Fruit fly (Drosophila melanogaster) whole organism, embryonic: ENCODE measurements around the gene COX7AL2.

Source experiments
- Atf6 ChIP-seq: fragments of 200-800 bp; sonication (Bioruptor generic); IDR thresholded peaks from 2 replicates; pipeline ENCODE4 v1.3.6; 2022; ENCODE audit warnings: missing biosample characterization, missing genetic modification characterization
- CG10979 ChIP-seq: fragments of 200-800 bp; sonication (Bioruptor generic); optimal IDR thresholded peaks from 2 replicates; lab custom pipeline; 2018; ENCODE audit warnings: missing biosample characterization, mild to moderate bottlenecking, missing genetic modification characterization, moderate library complexity
- CG11560 ChIP-seq: fragments of 200-800 bp; sonication (Bioruptor generic); IDR thresholded peaks from 3 replicates; pipeline ENCODE4 v1.3.6; 2022; ENCODE audit warnings: missing biosample characterization, missing genetic modification characterization
- CG12071 ChIP-seq: fragments of 200-800 bp; sonication (Bioruptor generic); optimal IDR thresholded peaks from 3 replicates; lab custom pipeline; 2018; ENCODE audit warnings: missing biosample characterization, mild to moderate bottlenecking, missing genetic modification characterization
- CG12104 ChIP-seq: fragments of 200-800 bp; sonication (Bioruptor generic); optimal IDR thresholded peaks from 3 replicates; lab custom pipeline; 2016; ENCODE audit warnings: missing biosample characterization, missing genetic modification characterization
- CG12236 ChIP-seq: fragments of 200-800 bp; sonication (Bioruptor generic); optimal IDR thresholded peaks from 2 replicates; lab custom pipeline; 2016; ENCODE audit warnings: missing biosample characterization, missing genetic modification characterization
- CG12769 ChIP-seq: fragments of 200-800 bp; sonication (Bioruptor generic); optimal IDR thresholded peaks from 2 replicates; lab custom pipeline; 2019; ENCODE audit warnings: missing biosample characterization, mild to moderate bottlenecking, missing genetic modification characterization, moderate library complexity
- CG15073 ChIP-seq: fragments of 200-800 bp; sonication (Bioruptor generic); optimal IDR thresholded peaks from 2 replicates; lab custom pipeline; 2016; ENCODE audit warnings: missing biosample characterization, missing genetic modification characterization
- CG15601 ChIP-seq: fragments of 200-800 bp; sonication (Bioruptor generic); optimal IDR thresholded peaks from 3 replicates; lab custom pipeline; 2019; ENCODE audit warnings: missing biosample characterization, mild to moderate bottlenecking, missing genetic modification characterization, moderate library complexity
- CG17385 ChIP-seq: fragments of 200-800 bp; sonication (Bioruptor generic); optimal IDR thresholded peaks from 3 replicates; lab custom pipeline; 2018; ENCODE audit warnings: missing biosample characterization, mild to moderate bottlenecking, missing genetic modification characterization
- CG2678 ChIP-seq: fragments of 200-800 bp; sonication (Bioruptor generic); optimal IDR thresholded peaks from 3 replicates; lab custom pipeline; 2019; ENCODE audit warnings: missing biosample characterization, mild to moderate bottlenecking, missing genetic modification characterization, moderate library complexity
- CG42726 ChIP-seq: fragments of 200-800 bp; sonication (Bioruptor generic); IDR thresholded peaks from 2 replicates; pipeline ENCODE4 v1.3.6; 2022; ENCODE audit warnings: missing biosample characterization, missing genetic modification characterization; ENCODE audit not compliant: partially characterized antibody
- CG4617 ChIP-seq: fragments of 200-800 bp; sonication (Bioruptor generic); optimal IDR thresholded peaks from 3 replicates; lab custom pipeline; 2016; ENCODE audit warnings: missing biosample characterization, missing genetic modification characterization, borderline replicate concordance
- CG4707 ChIP-seq: fragments of 200-800 bp; sonication (Bioruptor generic); optimal IDR thresholded peaks from 2 replicates; lab custom pipeline; 2018; ENCODE audit warnings: missing biosample characterization, mild to moderate bottlenecking, missing genetic modification characterization, moderate library complexity
- CG6654 ChIP-seq: fragments of 200-800 bp; sonication (Bioruptor generic); optimal IDR thresholded peaks from 2 replicates; lab custom pipeline; 2017; ENCODE audit warnings: missing biosample characterization, mild to moderate bottlenecking, missing genetic modification characterization
- CG8388 ChIP-seq: fragments of 200-800 bp; sonication (Bioruptor generic); optimal IDR thresholded peaks from 2 replicates; lab custom pipeline; 2019; ENCODE audit warnings: missing biosample characterization, mild to moderate bottlenecking, missing genetic modification characterization, moderate library complexity
- CG9215 ChIP-seq: fragments of 200-800 bp; sonication (Bioruptor generic); IDR thresholded peaks from 2 replicates; pipeline ENCODE4 v1.3.6; 2022; ENCODE audit warnings: missing biosample characterization, missing genetic modification characterization
- D19B ChIP-seq: fragments of 200-800 bp; sonication (Bioruptor generic); optimal IDR thresholded peaks from 2 replicates; lab custom pipeline; 2017; ENCODE audit warnings: missing biosample characterization, mild to moderate bottlenecking, missing genetic modification characterization
- HLH4C ChIP-seq: fragments of 200-800 bp; sonication (Bioruptor generic); IDR thresholded peaks from 3 replicates; pipeline ENCODE4 v1.3.6; 2022; ENCODE audit warnings: missing biosample characterization, missing genetic modification characterization; ENCODE audit not compliant: partially characterized antibody
- HmgD ChIP-seq: fragments of 200-800 bp; sonication (Bioruptor generic); optimal IDR thresholded peaks from 3 replicates; lab custom pipeline; 2016; ENCODE audit warnings: missing biosample characterization, missing genetic modification characterization
- HmgZ ChIP-seq: fragments of 200-800 bp; sonication (Bioruptor generic); optimal IDR thresholded peaks from 2 replicates; lab custom pipeline; 2018; ENCODE audit warnings: missing biosample characterization, mild to moderate bottlenecking, missing genetic modification characterization
- Kr ChIP-seq: fragments of 200-800 bp; sonication (Bioruptor generic); optimal IDR thresholded peaks from 2 replicates; lab custom pipeline; 2017; ENCODE audit warnings: missing biosample characterization, mild to moderate bottlenecking, missing genetic modification characterization
- Mad ChIP-seq: fragments of 200-800 bp; sonication (Bioruptor generic); optimal IDR thresholded peaks from 2 replicates; lab custom pipeline; 2016; ENCODE audit warnings: missing biosample characterization, missing genetic modification characterization
- PHDP ChIP-seq: fragments of 200-800 bp; sonication (Bioruptor generic); optimal IDR thresholded peaks from 3 replicates; lab custom pipeline; 2018; ENCODE audit warnings: missing biosample characterization, mild to moderate bottlenecking, missing genetic modification characterization, moderate library complexity
- Pdp1 ChIP-seq, 2 experiments: fragments of 200-800 bp; sonication (Bioruptor generic); optimal IDR thresholded peaks; 3 replicates each; lab custom pipeline; 2016; ENCODE audit warnings: missing biosample characterization in 2 of 2, missing genetic modification characterization in 2 of 2, mild to moderate bottlenecking in 1 of 2, moderate library complexity in 1 of 2
- Scr ChIP-seq: fragments of 200-800 bp; sonication (Bioruptor generic); IDR thresholded peaks from 2 replicates; pipeline ENCODE4 v1.3.6; 2022; ENCODE audit warnings: missing biosample characterization, missing genetic modification characterization; ENCODE audit not compliant: partially characterized antibody
- Six4 ChIP-seq: fragments of 200-800 bp; sonication (Bioruptor generic); optimal IDR thresholded peaks from 2 replicates; lab custom pipeline; 2016; ENCODE audit warnings: missing biosample characterization, missing genetic modification characterization
- TFAM ChIP-seq: fragments of 200-800 bp; sonication (Bioruptor generic); optimal IDR thresholded peaks from 2 replicates; lab custom pipeline; 2017; ENCODE audit warnings: missing biosample characterization, missing genetic modification characterization, inconsistent platforms
- Taf1 ChIP-seq: fragments of 200-800 bp; sonication (Bioruptor generic); IDR thresholded peaks from 2 replicates; pipeline ENCODE4 v1.3.6; 2022; ENCODE audit warnings: missing biosample characterization, missing genetic modification characterization
- YL-1 ChIP-seq: fragments of 200-800 bp; sonication (Bioruptor generic); optimal IDR thresholded peaks from 3 replicates; lab custom pipeline; 2017; ENCODE audit warnings: missing biosample characterization, mild to moderate bottlenecking, missing genetic modification characterization
- ab ChIP-seq: fragments of 200-800 bp; sonication (Bioruptor generic); optimal IDR thresholded peaks from 2 replicates; lab custom pipeline; 2016; ENCODE audit warnings: missing biosample characterization, missing genetic modification characterization
- ac ChIP-seq: fragments of 200-800 bp; sonication (Bioruptor generic); optimal IDR thresholded peaks from 3 replicates; lab custom pipeline; 2017; ENCODE audit warnings: missing biosample characterization, mild to moderate bottlenecking, missing genetic modification characterization
- amos ChIP-seq: fragments of 200-800 bp; sonication (Bioruptor generic); IDR thresholded peaks from 2 replicates; pipeline ENCODE4 v1.3.6; 2022; ENCODE audit warnings: missing biosample characterization, missing genetic modification characterization; ENCODE audit not compliant: partially characterized antibody
- btn ChIP-seq: fragments of 200-800 bp; sonication (Bioruptor generic); optimal IDR thresholded peaks from 2 replicates; lab custom pipeline; 2016; ENCODE audit warnings: missing biosample characterization, missing genetic modification characterization
- chif ChIP-seq, 2 experiments: fragments of 200-800 bp; sonication (Bioruptor generic); optimal IDR thresholded peaks; 3 replicates each; lab custom pipeline; 2016; ENCODE audit warnings: missing biosample characterization in 2 of 2, missing genetic modification characterization in 2 of 2
- dimm ChIP-seq: fragments of 200-800 bp; sonication (Bioruptor generic); IDR thresholded peaks from 2 replicates; pipeline ENCODE4 v1.3.6; 2022; ENCODE audit warnings: missing biosample characterization, missing genetic modification characterization
- en ChIP-seq: fragments of 200-800 bp; sonication (Bioruptor generic); optimal IDR thresholded peaks from 2 replicates; lab custom pipeline; 2016; ENCODE audit warnings: missing biosample characterization, missing genetic modification characterization
- esg ChIP-seq: fragments of 200-800 bp; sonication (Bioruptor generic); conservative IDR thresholded peaks from 2 replicates; pipeline ENCODE4 v1.3.6; 2022; ENCODE audit warnings: missing biosample characterization, missing genetic modification characterization
- fru ChIP-seq: fragments of >200 bp; optimal IDR thresholded peaks from 2 replicates; lab custom pipeline; 2017
- gfzf ChIP-seq: fragments of 200-800 bp; sonication (Bioruptor generic); optimal IDR thresholded peaks from 2 replicates; lab custom pipeline; 2016; ENCODE audit warnings: missing biosample characterization, mild to moderate bottlenecking, missing genetic modification characterization, moderate library complexity
- gt ChIP-seq: fragments of 200-800 bp; sonication (Bioruptor generic); IDR thresholded peaks from 2 replicates; pipeline ENCODE4 v1.3.6; 2022; ENCODE audit warnings: missing biosample characterization, missing genetic modification characterization
- lmd ChIP-seq: fragments of 200-800 bp; sonication (Bioruptor generic); IDR thresholded peaks from 2 replicates; pipeline ENCODE4 v1.3.6; 2022; ENCODE audit warnings: missing biosample characterization, missing genetic modification characterization
- lov ChIP-seq, 2 experiments: fragments of 200-800 bp in 1 of 2; fragments of >200 bp in 1 of 2; sonication (Bioruptor generic) in 1 of 2; IDR thresholded peaks in 1 of 2; optimal IDR thresholded peaks in 1 of 2; 2 replicates in 1 of 2; 3 replicates in 1 of 2; pipeline versions ENCODE4 v1.3.6 to Lab custom; 2017 to 2022; ENCODE audit warnings: missing biosample characterization in 1 of 2, missing genetic modification characterization in 1 of 2
- maf-S ChIP-seq: fragments of 200-800 bp; sonication (Bioruptor generic); optimal IDR thresholded peaks from 2 replicates; lab custom pipeline; 2016; ENCODE audit warnings: missing biosample characterization, missing genetic modification characterization
- scrt ChIP-seq: fragments of 200-800 bp; sonication (Bioruptor generic); optimal IDR thresholded peaks from 2 replicates; lab custom pipeline; 2018; ENCODE audit warnings: missing biosample characterization, mild to moderate bottlenecking, missing genetic modification characterization, moderate library complexity
- sqz ChIP-seq: fragments of 200-800 bp; sonication (Bioruptor generic); optimal IDR thresholded peaks from 3 replicates; lab custom pipeline; 2018; ENCODE audit warnings: missing biosample characterization, mild to moderate bottlenecking, missing genetic modification characterization
- tap ChIP-seq: fragments of 200-800 bp; optimal IDR thresholded peaks from 3 replicates; lab custom pipeline; 2019; ENCODE audit warnings: missing biosample characterization, mild to moderate bottlenecking, missing genetic modification characterization, moderate library complexity
- tna ChIP-seq: fragments of 200-800 bp; sonication (Bioruptor generic); IDR thresholded peaks from 2 replicates; pipeline ENCODE4 v1.3.6; 2022; ENCODE audit warnings: missing biosample characterization, missing genetic modification characterization; ENCODE audit not compliant: partially characterized antibody
- wor ChIP-seq: fragments of 200-800 bp; sonication (Bioruptor generic); IDR thresholded peaks from 2 replicates; pipeline ENCODE4 v1.3.6; 2022; ENCODE audit warnings: missing biosample characterization, missing genetic modification characterization

Gene COX7AL2

DNA sequence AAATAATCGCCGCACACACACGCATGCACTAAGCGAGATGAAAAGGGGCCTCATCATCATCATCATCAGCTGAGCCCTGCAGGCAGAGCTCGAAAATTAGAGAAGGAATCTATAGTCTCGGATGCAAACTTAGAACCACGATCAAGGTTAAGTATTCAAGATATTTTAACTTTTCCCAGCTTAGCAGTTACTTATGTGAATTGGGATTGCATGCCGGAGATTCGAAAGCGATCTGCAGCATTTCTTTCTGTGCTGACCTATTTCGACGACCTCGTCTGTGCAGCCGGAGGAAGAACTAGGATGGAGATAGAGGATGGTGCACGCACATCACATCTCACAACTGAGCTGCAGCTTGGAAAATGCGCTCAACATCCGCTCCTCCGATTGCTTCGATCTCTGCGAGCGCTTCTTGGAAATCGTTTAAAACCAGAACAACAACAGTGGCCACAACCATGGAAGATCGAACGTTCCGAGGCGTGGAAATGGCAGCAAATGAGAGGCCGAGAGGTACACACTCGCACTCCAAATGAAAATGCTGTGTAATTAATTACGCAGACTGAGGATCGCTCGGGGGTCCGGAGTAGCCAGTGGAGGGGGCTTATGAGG lies 14.9 kb downstream of the COX7AL2 start (continued):
- TF ChIP-seq Pdp1 (GFP tag; optimal IDR thresholded peaks at IDR 0.05; lab: Kevin White, UChicago) = peak; percentile 45 to 49
- peak; percentile 44 for TF ChIP-seq CG4707
- TF ChIP-seq btn (GFP tag; lab: Kevin White, UChicago) = peak; percentile 71
- TF ChIP-seq chif (GFP tag; optimal IDR thresholded peaks at IDR 0.05; lab: Kevin White, UChicago) = peak; percentile 33 to 91
- peak; percentile 9 for TF ChIP-seq en (GFP tag; lab: Kevin White, UChicago)
- TF ChIP-seq ac = peak; percentile 92
- peak; percentile 36 for TF ChIP-seq sqz
- TF ChIP-seq CG9215 = no peak
- no peak for TF ChIP-seq HLH4C (GFP tag; lab: Robert Waterston, UW)
- no peak for TF ChIP-seq dimm (GFP tag; lab: Robert Waterston, UW)
- TF ChIP-seq D19B = no peak
- TF ChIP-seq Six4 (GFP tag; lab: Kevin White, UChicago) = no peak
- TF ChIP-seq amos (GFP tag; lab: Robert Waterston, UW) = no peak
- peak; percentile 10 for TF ChIP-seq CG6654 (GFP tag; lab: Kevin White, UChicago)
- no peak for TF ChIP-seq CG15073 (GFP tag; lab: Kevin White, UChicago)
- TF ChIP-seq CG4617 = peak; percentile 31
- TF ChIP-seq CG42726 (GFP tag; lab: Robert Waterston, UW) = no peak
- no peak for TF ChIP-seq scrt (GFP tag; lab: Kevin White, UChicago)
- TF ChIP-seq wor (GFP tag; lab: Robert Waterston, UW) = no peak
- peak; percentile 54 for TF ChIP-seq CG8388 (GFP tag; lab: Kevin White, UChicago)
- TF ChIP-seq CG2678 (tag; lab: Kevin White, UChicago) = peak; percentile 40
- no peak for TF ChIP-seq CG17385 (GFP tag; lab: Kevin White, UChicago)
- no peak for TF ChIP-seq CG11560 (tag; lab: Robert Waterston, UW)
- TF ChIP-seq maf-S (GFP tag; lab: Kevin White, UChicago) = no peak
- peak; percentile 22 for TF ChIP-seq Mad (GFP tag; lab: Kevin White, UChicago)
- no peak for TF ChIP-seq CG12104 (GFP tag; lab: Kevin White, UChicago)
- TF ChIP-seq lmd (GFP tag; lab: Robert Waterston, UW) = no peak
- peak; percentile 23 for TF ChIP-seq TFAM (GFP tag; lab: Kevin White, UChicago)
- TF ChIP-seq CG12769 = no peak
- no peak for TF ChIP-seq gfzf (GFP tag; lab: Kevin White, UChicago)
- TF ChIP-seq esg (GFP tag; lab: Robert Waterston, UW) = no peak; the same call in 1 of the 2 replicates
- TF ChIP-seq YL-1 (GFP tag; lab: Kevin White, UChicago) = no peak
- TF ChIP-seq PHDP (tag; lab: Kevin White, UChicago) = no peak
- peak; percentile 63 for TF ChIP-seq CG12236 (GFP tag; lab: Kevin White, UChicago)
- no peak for TF ChIP-seq lov (optimal IDR thresholded peaks at IDR 0.05; lab: Kevin White, UChicago)
- TF ChIP-seq lov (GFP tag; IDR thresholded peaks at IDR 0.05; lab: Robert Waterston, UW) = peak; percentile 73; the same call in 1 of the 3 replicates
- TF ChIP-seq tna (GFP tag; lab: Robert Waterston, UW) = no peak
- peak; percentile 68; the same call in 1 of the 2 replicates for TF ChIP-seq gt
- TF ChIP-seq CG12071 = no peak
- TF ChIP-seq tap (tag; lab: Kevin White, UChicago) = no peak
- TF ChIP-seq CG10979 = peak; percentile 88
- no peak for TF ChIP-seq HmgZ (tag; lab: Kevin White, UChicago)
- TF ChIP-seq Taf1 (GFP tag; lab: Robert Waterston, UW) = no peak
- TF ChIP-seq HmgD (GFP tag; lab: Kevin White, UChicago) = peak; percentile 27
- no peak for TF ChIP-seq Kr (GFP tag; lab: Kevin White, UChicago)
- TF ChIP-seq Atf6 (GFP tag; lab: Robert Waterston, UW) = no peak
- no peak for TF ChIP-seq ab
- no peak for TF ChIP-seq Scr (GFP tag; lab: Robert Waterston, UW)
- TF ChIP-seq CG15601 (tag; lab: Kevin White, UChicago) = peak; percentile 56
- no peak for TF ChIP-seq fru (lab: Kevin White, UChicago)
